Worm (Caenorhabditis elegans) whole organism, dauer: ENCODE data around the gene tbc-8.

Source experiments
- unc-62 ChIP-seq: sonication (generic microtip); optimal IDR thresholded peaks from 2 replicates; lab custom pipeline; 2017; ENCODE audit warnings: missing biosample characterization, missing genetic modification reagents, missing genetic modification characterization

The tbc-8 gene

ce11 chrIII:10376041-10376440 lies 11.3 kb downstream of the tbc-8 start:
- TF ChIP-seq unc-62 (GFP tag; lab: Kevin White, UChicago) = no peak

- no peak for TF ChIP-seq unc-62 (GFP tag; lab: Kevin White, UChicago)
These were observed 14.1 kb downstream of the tbc-8 start for ce11 chrIII:10378899-10379298.

ce11 chrIII:10379632-10380031 lies 14.9 kb downstream of the tbc-8 start:
- no peak for TF ChIP-seq unc-62 (GFP tag; lab: Kevin White, UChicago)

ce11 chrIII:10380640-10381039 lies 15.9 kb downstream of the tbc-8 start:
- no peak for TF ChIP-seq unc-62 (GFP tag; lab: Kevin White, UChicago)

- TF ChIP-seq unc-62 (GFP tag; lab: Kevin White, UChicago) = no peak
These were observed 16.7 kb downstream of the tbc-8 start, which contains the start of gene C38H2.2 for ce11 chrIII:10381473-10381872. TSS of gene C38H2.2 (plus strand) at chrIII:10381773.

- no peak for TF ChIP-seq unc-62 (GFP tag; lab: Kevin White, UChicago)
These were observed 19.0 kb downstream of the tbc-8 start for ce11 chrIII:10383804-10384203.

ce11 chrIII:10386476-10386875 lies 21.7 kb downstream of the tbc-8 start, which contains the start of gene C38H2.3:
TSS of gene C38H2.3 (minus strand) at chrIII:10386576.
- no peak for TF ChIP-seq unc-62 (GFP tag; lab: Kevin White, UChicago)

- no peak for TF ChIP-seq unc-62 (GFP tag; lab: Kevin White, UChicago)
These were observed 24.9 kb downstream of the tbc-8 start for ce11 chrIII:10389608-10390007.

ce11 chrIII:10391628-10392027 lies 26.9 kb downstream of the tbc-8 start, which contains the start of gene M03C11.9:
TSS of gene M03C11.9 (minus strand) at chrIII:10391728.
- TF ChIP-seq unc-62 (GFP tag; lab: Kevin White, UChicago) = no peak

ce11 chrIII:10395990-10396389 lies 31.2 kb downstream of the tbc-8 start, which contains the start of gene M03C11.1:
TSS of gene M03C11.1 (minus strand) at chrIII:10396090.
- TF ChIP-seq unc-62 (GFP tag; lab: Kevin White, UChicago) = no peak

- TF ChIP-seq unc-62 (GFP tag; lab: Kevin White, UChicago) = no peak
These were observed 32.2 kb downstream of the tbc-8 start for ce11 chrIII:10396891-10397502.

ce11 chrIII:10398919-10399318 lies 34.2 kb downstream of the tbc-8 start:
- no peak for TF ChIP-seq unc-62 (GFP tag; lab: Kevin White, UChicago)

- TF ChIP-seq unc-62 (GFP tag; lab: Kevin White, UChicago) = no peak
These were observed 40.2 kb downstream of the tbc-8 start, which contains the start of the genes M03C11.3 and chl-1 for ce11 chrIII:10404918-10405317. TSS of gene M03C11.3 (plus strand) at chrIII:10405070. TSS of gene chl-1 (minus strand) at chrIII:10405240.

- no peak for TF ChIP-seq unc-62 (GFP tag; lab: Kevin White, UChicago)
These were observed 42.5 kb downstream of the tbc-8 start, which contains the start of gene hat-1 for ce11 chrIII:10407198-10407663. TSS of gene hat-1 (minus strand) at chrIII:10407248.

ce11 chrIII:10415822-10416221 lies 51.1 kb downstream of the tbc-8 start, which contains the start of gene ymel-1:
TSS of gene ymel-1 (plus strand) at chrIII:10416139.
- TF ChIP-seq unc-62 (GFP tag; lab: Kevin White, UChicago) = no peak

- no peak for TF ChIP-seq unc-62 (GFP tag; lab: Kevin White, UChicago)
These were observed 56.9 kb downstream of the tbc-8 start for ce11 chrIII:10421680-10422079.
